Worm (Caenorhabditis elegans) whole organism, L2 larva: ENCODE results near the gene C08E8.4.

ENCODE experiments used
- C34F6.9 ChIP-seq: fragments of 150-350 bp; optimal IDR thresholded peaks from 2 replicates; lab custom pipeline; 2014; ENCODE audit warnings: missing biosample characterization, missing genetic modification characterization
- R02D3.7 ChIP-seq: fragments of 150-350 bp; optimal IDR thresholded peaks from 2 replicates; lab custom pipeline; 2014; ENCODE audit warnings: missing biosample characterization, missing genetic modification characterization
- aly-2 ChIP-seq: fragments of 150-350 bp; optimal IDR thresholded peaks from 2 replicates; lab custom pipeline; 2014; ENCODE audit warnings: missing biosample characterization, missing genetic modification characterization
- ama-1 ChIP-seq: fragments of 150-350 bp; optimal IDR thresholded peaks from 2 replicates; lab custom pipeline; 2018; ENCODE audit warnings: inconsistent platforms
- ceh-16 ChIP-seq: fragments of 150-350 bp; optimal IDR thresholded peaks from 2 replicates; lab custom pipeline; 2014; ENCODE audit warnings: missing biosample characterization, missing genetic modification characterization
- elt-1 ChIP-seq: fragments of 150-350 bp; optimal IDR thresholded peaks from 2 replicates; lab custom pipeline; 2014; ENCODE audit warnings: missing biosample characterization, missing genetic modification characterization
- lsy-2 ChIP-seq, 2 experiments: fragments of 150-350 bp in 1 of 2; sonication (generic microtip) in 1 of 2; optimal IDR thresholded peaks; 2 replicates each; lab custom pipeline; 2014 to 2017; ENCODE audit warnings: missing biosample characterization in 2 of 2, missing genetic modification characterization in 2 of 2
- mdl-1 ChIP-seq, 2 experiments: fragments of 150-350 bp in 1 of 2; sonication (generic microtip) in 1 of 2; optimal IDR thresholded peaks; 2 replicates each; lab custom pipeline; 2017; ENCODE audit warnings: missing biosample characterization in 2 of 2, missing genetic modification characterization in 2 of 2
- nhr-237 ChIP-seq: fragments of 150-350 bp; optimal IDR thresholded peaks from 2 replicates; lab custom pipeline; 2014; ENCODE audit warnings: missing biosample characterization, missing genetic modification characterization
- nhr-77 ChIP-seq: fragments of 150-350 bp; optimal IDR thresholded peaks from 2 replicates; lab custom pipeline; 2014; ENCODE audit warnings: missing biosample characterization, missing genetic modification characterization
- snpc-4 ChIP-seq: fragments of 150-350 bp; optimal IDR thresholded peaks from 2 replicates; lab custom pipeline; 2014; ENCODE audit warnings: missing biosample characterization, missing genetic modification characterization
- ztf-11 ChIP-seq: sonication (generic microtip); optimal IDR thresholded peaks from 2 replicates; lab custom pipeline; 2017; ENCODE audit warnings: missing biosample characterization, missing genetic modification characterization

- TF ChIP-seq elt-1 (tag; lab: Kevin White, UChicago) (no peak), lsy-2 (tag; optimal IDR thresholded peaks at IDR 0.05; lab: Kevin White, UChicago) (no peak), ama-1 (lab: Kevin White, UChicago) (no peak), aly-2 (tag; lab: Kevin White, UChicago) (no peak), ztf-11 (tag; lab: Kevin White, UChicago) (no peak), nhr-237 (tag; lab: Kevin White, UChicago) (no peak), C34F6.9 (no peak), nhr-77 (tag; lab: Kevin White, UChicago) (no peak), mdl-1 (tag; optimal IDR thresholded peaks at IDR 0.05; lab: Kevin White, UChicago) (no peak), R02D3.7 (tag; lab: Kevin White, UChicago) (no peak), snpc-4 (tag; lab: Kevin White, UChicago) (no peak), ceh-16 (tag; lab: Kevin White, UChicago) (no peak)
Measured at ce11 chrV:18371028-18371427, 618 bp upstream of the C08E8.4 start.
